Worm (Caenorhabditis elegans) whole organism, early embryonic: ENCODE results near the gene csn-3.

Source experiments
- aly-1 ChIP-seq: sonication (generic microtip); optimal IDR thresholded peaks from 2 replicates; lab custom pipeline; 2016; ENCODE audit warnings: missing genetic modification characterization, missing compliant biosample characterization
- ceh-13 ChIP-seq: fragments of 200-800 bp; sonication (Bioruptor generic); optimal IDR thresholded peaks from 2 replicates; lab custom pipeline; 2018; ENCODE audit warnings: mild to moderate bottlenecking, missing genetic modification characterization, missing compliant biosample characterization
- hnd-1 ChIP-seq: sonication (generic microtip); optimal IDR thresholded peaks from 2 replicates; lab custom pipeline; 2016; ENCODE audit warnings: missing genetic modification characterization, missing compliant biosample characterization

- TF ChIP-seq hnd-1: no peak
- TF ChIP-seq ceh-13 (GFP tag; lab: Kevin White, UChicago): no peak
- TF ChIP-seq aly-1: no peak
These were observed 32.0 kb upstream of the csn-3 start, which contains the start of gene Y38C1AA.6 for ce11 chrIV:162530-162929.
